Fruit fly (Drosophila melanogaster): ENCODE data around the gene CCKLR-17D3.

dm6 chrX:18773817-18774216 lies at the start of gene CCKLR-17D3:
- TF ChIP-seq C15 (GFP tag; IDR thresholded peaks at IDR 0.05) (no peak), CG11696 (GFP tag; IDR thresholded peaks at IDR 0.05) (no peak), psq (GFP tag; optimal IDR thresholded peaks at IDR 0.05) (no peak), CG7963 (GFP tag; IDR thresholded peaks at IDR 0.05; ENCODE audit: partially characterized antibody) (no peak), unpg (GFP tag; optimal IDR thresholded peaks at IDR 0.05) (no peak), pnt (GFP tag; optimal IDR thresholded peaks at IDR 0.05) (no peak), sqz (GFP tag; optimal IDR thresholded peaks at IDR 0.05) (no peak), Dll (GFP tag; IDR thresholded peaks at IDR 0.05; ENCODE audit: partially characterized antibody) (no peak)

Data from whole organism, embryonic.